Fruit fly (Drosophila melanogaster) whole organism, pupa: ENCODE data around the gene gry.

Experiments used
- CG10348 ChIP-seq: fragments of 200-800 bp; sonication (Bioruptor generic); IDR thresholded peaks from 2 replicates; pipeline ENCODE4 v1.3.6; 2022; ENCODE audit warnings: missing biosample characterization, missing genetic modification characterization
- CG12605 ChIP-seq: fragments of 200-800 bp; sonication (Bioruptor generic); IDR thresholded peaks from 2 replicates; pipeline ENCODE4 v1.3.6; 2022; ENCODE audit warnings: missing biosample characterization, missing genetic modification characterization
- CG13204 ChIP-seq: fragments of 200-800 bp; sonication (Bioruptor generic); optimal IDR thresholded peaks from 2 replicates; lab custom pipeline; 2018; ENCODE audit warnings: missing biosample characterization, mild to moderate bottlenecking, missing genetic modification characterization, moderate library complexity
- CG14655 ChIP-seq: fragments of 200-800 bp; sonication (Bioruptor generic); optimal IDR thresholded peaks from 3 replicates; lab custom pipeline; 2017; ENCODE audit warnings: mild to moderate bottlenecking, missing biosample characterization, missing genetic modification reagents, missing genetic modification characterization
- CG15710 ChIP-seq: fragments of 200-800 bp; sonication (Bioruptor generic); optimal IDR thresholded peaks from 2 replicates; lab custom pipeline; 2018; ENCODE audit warnings: missing biosample characterization, mild to moderate bottlenecking, missing genetic modification characterization, moderate library complexity
- CG17806 ChIP-seq: fragments of 200-800 bp; sonication (Bioruptor generic); optimal IDR thresholded peaks from 2 replicates; lab custom pipeline; 2018; ENCODE audit warnings: missing biosample characterization, mild to moderate bottlenecking, missing genetic modification characterization, moderate library complexity
- CG32121 ChIP-seq: fragments of 200-800 bp; sonication (Bioruptor generic); IDR thresholded peaks from 2 replicates; pipeline ENCODE4 v1.3.6; 2022; ENCODE audit warnings: missing biosample characterization, missing genetic modification characterization
- CG34367 ChIP-seq: fragments of 200-800 bp; sonication (Bioruptor generic); optimal IDR thresholded peaks from 2 replicates; lab custom pipeline; 2018; ENCODE audit warnings: missing biosample characterization, mild to moderate bottlenecking, missing genetic modification characterization
- CG4496 ChIP-seq: fragments of 200-800 bp; sonication (Bioruptor generic); IDR thresholded peaks from 3 replicates; pipeline ENCODE4 v1.3.6; 2022; ENCODE audit warnings: missing biosample characterization, missing genetic modification characterization
- CG8159 ChIP-seq: fragments of 200-800 bp; sonication (Bioruptor generic); optimal IDR thresholded peaks from 3 replicates; lab custom pipeline; 2018; ENCODE audit warnings: missing biosample characterization, mild to moderate bottlenecking, missing genetic modification characterization, moderate library complexity
- CG8301 ChIP-seq: fragments of 200-800 bp; sonication (Bioruptor generic); optimal IDR thresholded peaks from 2 replicates; lab custom pipeline; 2018; ENCODE audit warnings: missing biosample characterization, mild to moderate bottlenecking, missing genetic modification characterization
- CG9948 ChIP-seq: fragments of 200-800 bp; sonication (Bioruptor generic); optimal IDR thresholded peaks from 2 replicates; lab custom pipeline; 2018; ENCODE audit warnings: missing biosample characterization, mild to moderate bottlenecking, missing genetic modification characterization, moderate library complexity
- D1 ChIP-seq: fragments of 200-800 bp; sonication (Bioruptor generic); optimal IDR thresholded peaks from 2 replicates; lab custom pipeline; 2018; ENCODE audit warnings: missing biosample characterization, mild to moderate bottlenecking, missing genetic modification characterization, moderate library complexity
- EcR ChIP-seq: fragments of 200-800 bp; sonication (Bioruptor generic); optimal IDR thresholded peaks from 3 replicates; lab custom pipeline; 2019; ENCODE audit warnings: missing biosample characterization, missing genetic modification characterization, mild to moderate bottlenecking, moderate library complexity, missing genetic modification reagents
- Ets98B ChIP-seq: fragments of 200-800 bp; sonication (Bioruptor generic); IDR thresholded peaks from 2 replicates; pipeline ENCODE4 v1.3.6; 2022; ENCODE audit warnings: missing biosample characterization, missing genetic modification characterization
- Pif1A ChIP-seq: fragments of 200-800 bp; sonication (Bioruptor generic); optimal IDR thresholded peaks from 3 replicates; lab custom pipeline; 2016; ENCODE audit warnings: missing biosample characterization, missing genetic modification characterization
- Pif1B ChIP-seq: fragments of 200-800 bp; sonication (Bioruptor generic); optimal IDR thresholded peaks from 3 replicates; lab custom pipeline; 2016; ENCODE audit warnings: missing biosample characterization, missing genetic modification characterization
- Snoo ChIP-seq: fragments of 200-800 bp; sonication (Bioruptor generic); optimal IDR thresholded peaks from 3 replicates; lab custom pipeline; 2017; ENCODE audit warnings: missing biosample characterization, mild to moderate bottlenecking, missing genetic modification characterization, inconsistent platforms
- fd96Ca ChIP-seq: fragments of 200-800 bp; sonication (Bioruptor generic); IDR thresholded peaks from 3 replicates; pipeline ENCODE4 v1.3.6; 2022; ENCODE audit warnings: missing biosample characterization, missing genetic modification characterization
- gl ChIP-seq: fragments of 200-800 bp; sonication (Bioruptor generic); optimal IDR thresholded peaks from 2 replicates; lab custom pipeline; 2018; ENCODE audit warnings: missing biosample characterization, mild to moderate bottlenecking, missing genetic modification characterization
- rn ChIP-seq: fragments of 200-800 bp; sonication (Bioruptor generic); IDR thresholded peaks from 2 replicates; pipeline ENCODE4 v1.3.6; 2022; ENCODE audit warnings: missing biosample characterization, missing genetic modification characterization

The gry gene

DNA sequence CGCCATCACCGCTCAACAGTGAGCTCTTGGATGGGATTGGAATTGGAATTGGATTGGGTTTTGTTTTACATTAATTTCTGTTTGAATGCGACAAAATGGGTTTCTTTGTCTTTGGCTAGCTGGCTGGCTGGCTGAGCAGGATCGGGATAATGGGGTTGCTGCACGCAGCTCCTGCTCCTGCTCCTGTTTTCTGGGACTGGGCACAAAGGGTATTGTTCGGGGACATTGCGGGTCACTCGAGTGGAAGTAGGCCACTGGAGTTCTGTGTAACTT, 42.4 kb downstream of the gry start:
- TF ChIP-seq EcR (peak; percentile 97), fd96Ca (GFP tag; lab: Robert Waterston, UW) (no peak)

DNA sequence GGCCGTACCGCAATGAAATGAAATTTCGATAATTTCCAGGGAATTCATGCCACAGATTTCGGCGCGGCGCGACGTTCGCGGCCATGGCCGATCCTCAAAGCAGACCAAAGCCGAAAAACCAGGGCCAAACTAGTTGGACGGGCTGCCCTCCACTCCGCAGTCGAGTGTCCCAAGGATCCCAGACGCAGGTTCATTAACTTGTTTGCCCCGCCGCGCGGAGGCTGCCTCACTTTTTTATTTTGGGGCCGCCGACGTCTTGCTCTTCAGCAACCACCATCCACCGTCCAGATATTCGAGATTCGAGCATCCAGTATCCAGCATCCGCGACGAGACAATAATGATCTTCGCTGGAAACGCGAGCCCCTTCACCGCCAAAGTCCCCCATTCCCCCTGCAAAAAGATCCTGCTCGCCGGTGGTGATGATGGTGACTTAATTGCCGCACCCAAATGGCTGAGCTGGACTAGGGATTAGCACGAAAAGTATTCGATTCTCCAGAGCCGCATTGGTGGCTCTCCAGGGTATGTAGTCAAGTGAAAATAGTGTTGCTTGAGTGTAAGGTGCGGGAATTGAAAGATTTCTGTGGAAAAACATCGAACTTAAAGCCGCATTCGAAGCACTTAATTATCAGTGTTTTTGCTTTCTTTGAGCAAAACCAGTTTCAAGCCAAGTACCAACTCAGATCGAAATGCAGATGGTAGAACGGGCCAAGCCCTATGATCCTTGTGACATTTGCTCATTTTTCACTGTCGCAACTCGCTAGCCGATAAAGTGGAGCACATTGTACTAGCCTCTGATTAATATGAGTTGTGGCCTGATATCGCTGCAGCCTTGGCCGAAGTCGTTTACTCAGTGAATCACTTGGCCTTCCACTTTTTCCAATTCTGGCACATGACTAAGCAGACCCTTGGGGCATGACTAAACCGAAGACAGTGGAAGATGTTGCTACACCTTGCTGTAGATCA, 43.5 kb downstream of the gry start:
- TF ChIP-seq CG17806 (tag; lab: Kevin White, UChicago), result no peak
- no peak for TF ChIP-seq CG8301 (tag; lab: Kevin White, UChicago)
- TF ChIP-seq Snoo (tag; lab: Kevin White, UChicago), result peak; percentile 83
- peak; percentile 10 for TF ChIP-seq Pif1A
- TF ChIP-seq fd96Ca (GFP tag; lab: Robert Waterston, UW), result 0 out of 3 replicates have a peak, but pooled peaks have one; percentile 25
- peak; percentile 24 for TF ChIP-seq CG15710 (tag; lab: Kevin White, UChicago)
- TF ChIP-seq CG9948 (tag; lab: Kevin White, UChicago), result no peak
- TF ChIP-seq CG4496 (GFP tag; lab: Robert Waterston, UW), result no peak
- TF ChIP-seq CG12605 (GFP tag; lab: Robert Waterston, UW), result no peak
- TF ChIP-seq CG34367 (tag; lab: Kevin White, UChicago), result peak; percentile 8
- peak; percentile 4 for TF ChIP-seq CG14655
- no peak for TF ChIP-seq rn (GFP tag; lab: Robert Waterston, UW)
- no peak for TF ChIP-seq gl (tag; lab: Kevin White, UChicago)
- no peak for TF ChIP-seq CG10348
- TF ChIP-seq CG8159 (tag; lab: Kevin White, UChicago), result peak; percentile 6
- peak; percentile 94 for TF ChIP-seq EcR
- 0 out of 2 replicates have a peak, but pooled peaks have one; percentile 12 for TF ChIP-seq CG32121
- peak; percentile 53 for TF ChIP-seq CG13204
- TF ChIP-seq Ets98B (GFP tag; lab: Robert Waterston, UW), result no peak
- TF ChIP-seq Pif1B (GFP tag; lab: Kevin White, UChicago), result peak; percentile 9
- no peak for TF ChIP-seq D1 (tag; lab: Kevin White, UChicago)

DNA sequence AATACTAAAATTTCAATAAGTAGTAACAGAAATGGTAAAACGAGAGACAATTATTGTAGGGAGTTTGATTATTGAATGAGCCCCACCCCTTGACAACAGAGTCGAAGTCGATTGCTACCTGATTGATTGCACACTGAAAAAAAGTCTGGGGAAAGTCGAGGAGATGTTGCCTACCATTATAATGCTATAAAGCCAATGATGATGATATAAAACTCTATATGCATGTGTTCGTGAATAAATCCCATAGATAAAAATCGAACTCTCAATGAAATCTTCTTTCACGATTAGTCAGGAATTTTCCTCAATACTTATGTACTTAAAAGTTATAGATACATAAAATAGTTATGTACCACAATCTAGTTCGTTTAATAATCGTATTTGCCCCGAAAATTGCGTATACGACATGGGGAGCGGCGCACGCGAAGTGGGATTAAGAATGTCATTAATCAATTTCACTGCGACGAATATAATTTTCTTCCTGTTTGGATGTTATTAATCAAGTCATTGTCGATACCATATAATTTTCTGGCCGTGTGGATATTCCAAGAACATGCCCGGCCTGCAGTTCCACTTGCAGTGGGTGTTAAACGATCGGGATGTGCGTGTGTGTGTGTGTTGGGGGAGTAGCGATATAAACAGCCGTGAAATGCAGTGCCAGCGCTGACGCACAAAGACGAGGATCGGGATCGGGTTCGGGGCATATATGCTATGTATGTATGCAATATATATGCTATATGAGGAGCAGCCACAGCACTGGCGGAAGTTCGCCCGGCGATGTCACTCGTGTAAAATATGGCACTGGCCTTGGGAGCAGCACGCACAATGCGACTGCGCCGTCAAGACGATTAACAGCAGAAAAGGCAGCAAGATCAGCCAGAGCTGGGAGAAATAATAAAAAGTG, 45.6 kb downstream of the gry start, which contains the start of gene CG12078:
TSS of gene CG12078 (minus strand) at position 51 of the 901 bp plus-strand sequence.
- TF ChIP-seq EcR (peak; percentile 93), CG8159 (tag; lab: Kevin White, UChicago) (peak; percentile 16), CG9948 (tag; lab: Kevin White, UChicago) (peak; percentile 23), CG14655 (no peak), Pif1A (peak; percentile 7)
- TF ChIP-seq, all 21 proteins: peak for 4

DNA sequence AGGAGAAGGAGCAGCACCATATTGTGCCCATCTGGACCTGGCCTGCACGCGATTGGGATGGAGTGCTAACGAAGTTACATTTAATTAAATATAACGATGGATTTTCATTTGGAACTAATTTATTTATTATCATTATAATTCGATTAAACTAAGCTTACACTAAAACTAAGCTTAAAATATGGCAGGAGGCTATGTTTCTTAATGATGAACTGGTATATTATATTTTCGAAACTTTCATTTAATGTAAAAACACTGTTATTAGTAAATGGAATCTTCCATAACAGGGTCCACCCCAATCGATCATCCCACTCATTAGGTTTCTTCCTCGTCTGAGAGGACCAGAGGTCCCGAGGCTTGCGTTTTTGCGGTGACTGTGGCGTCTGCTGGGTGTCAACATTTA, 46.3 kb downstream of the gry start:
- no peak for TF ChIP-seq EcR
- peak; percentile 92 for TF ChIP-seq CG34367 (tag; lab: Kevin White, UChicago)
- no peak for TF ChIP-seq Ets98B (GFP tag; lab: Robert Waterston, UW)
- no peak for TF ChIP-seq CG32121
- TF ChIP-seq fd96Ca (GFP tag; lab: Robert Waterston, UW), result no peak
- peak; percentile 88 for TF ChIP-seq CG17806 (tag; lab: Kevin White, UChicago)
- TF ChIP-seq CG14655, result peak; percentile 72
- TF ChIP-seq CG10348, result no peak
- TF ChIP-seq Pif1A, result peak; percentile 79
- TF ChIP-seq D1 (tag; lab: Kevin White, UChicago), result peak; percentile 81
- peak; percentile 42; the same call in 1 of the 2 replicates for TF ChIP-seq CG12605 (GFP tag; lab: Robert Waterston, UW)
- peak; percentile 82 for TF ChIP-seq CG9948 (tag; lab: Kevin White, UChicago)
- TF ChIP-seq CG8159 (tag; lab: Kevin White, UChicago), result peak; percentile 100
- peak; percentile 55 for TF ChIP-seq CG8301 (tag; lab: Kevin White, UChicago)
- peak; percentile 90 for TF ChIP-seq Snoo (tag; lab: Kevin White, UChicago)
- TF ChIP-seq CG13204, result peak; percentile 85
- peak; percentile 95 for TF ChIP-seq CG15710 (tag; lab: Kevin White, UChicago)
- peak; percentile 84 for TF ChIP-seq Pif1B (GFP tag; lab: Kevin White, UChicago)
- peak; percentile 65 for TF ChIP-seq gl (tag; lab: Kevin White, UChicago)
- no peak for TF ChIP-seq rn (GFP tag; lab: Robert Waterston, UW)
- TF ChIP-seq CG4496 (GFP tag; lab: Robert Waterston, UW), result peak; percentile 57; the same call in 2 of the 3 replicates

DNA sequence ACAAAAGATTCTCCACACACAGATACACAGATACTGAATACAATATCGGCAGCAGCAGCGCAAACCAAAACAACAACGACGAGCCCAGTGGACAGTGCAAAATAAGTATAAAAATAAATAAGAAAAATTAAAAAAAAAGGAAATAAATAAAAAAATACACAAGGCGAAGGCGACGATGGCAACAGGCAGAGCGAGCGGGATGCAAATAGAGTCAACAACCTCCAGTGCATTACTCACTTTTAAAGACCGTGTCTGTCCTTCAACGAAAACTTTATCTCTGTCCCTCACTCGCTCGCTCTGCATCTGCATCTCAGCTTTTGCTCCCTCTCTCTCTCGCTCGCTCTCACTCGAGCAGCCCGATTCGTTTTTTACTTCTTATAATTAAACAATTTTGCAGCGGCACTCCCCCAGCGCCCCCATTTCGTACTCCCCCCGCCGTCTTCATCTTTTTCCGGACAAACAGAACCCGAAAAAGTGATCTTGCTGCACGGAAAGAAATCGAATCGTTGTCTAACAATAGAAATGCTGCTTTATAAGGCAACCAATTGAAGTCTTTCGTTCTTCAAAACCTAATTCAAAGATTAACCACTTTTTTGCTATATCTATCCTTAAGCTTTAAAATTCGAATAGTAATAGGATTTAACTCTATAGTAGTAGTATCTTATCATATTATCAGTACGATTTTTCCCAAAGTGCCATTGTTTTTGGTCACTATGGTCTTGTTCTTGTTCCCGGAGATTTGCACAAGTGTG, 47.7 kb downstream of the gry start:
- peak; percentile 100 for TF ChIP-seq EcR
- peak; percentile 100 for TF ChIP-seq gl (tag; lab: Kevin White, UChicago)
- peak; percentile 96 for TF ChIP-seq CG9948 (tag; lab: Kevin White, UChicago)
- peak; percentile 99 for TF ChIP-seq CG13204
- 0 out of 2 replicates have a peak, but pooled peaks have one; percentile 27 for TF ChIP-seq CG10348
- TF ChIP-seq D1 (tag; lab: Kevin White, UChicago), result peak; percentile 97
- TF ChIP-seq fd96Ca (GFP tag; lab: Robert Waterston, UW), result peak; percentile 96
- peak; percentile 98 for TF ChIP-seq CG34367 (tag; lab: Kevin White, UChicago)
- TF ChIP-seq Ets98B (GFP tag; lab: Robert Waterston, UW), result peak; percentile 94
- TF ChIP-seq CG12605 (GFP tag; lab: Robert Waterston, UW), result peak; percentile 99
- peak; percentile 99 for TF ChIP-seq Snoo (tag; lab: Kevin White, UChicago)
- TF ChIP-seq Pif1A, result peak; percentile 99
- TF ChIP-seq CG32121, result peak; percentile 92
- TF ChIP-seq CG15710 (tag; lab: Kevin White, UChicago), result peak; percentile 99
- TF ChIP-seq Pif1B (GFP tag; lab: Kevin White, UChicago), result peak; percentile 99
- TF ChIP-seq CG17806 (tag; lab: Kevin White, UChicago), result peak; percentile 98
- TF ChIP-seq CG14655, result peak; percentile 96
- peak; percentile 97 for TF ChIP-seq CG4496 (GFP tag; lab: Robert Waterston, UW)
- peak; percentile 99 for TF ChIP-seq CG8159 (tag; lab: Kevin White, UChicago)
- peak; percentile 91 for TF ChIP-seq rn (GFP tag; lab: Robert Waterston, UW)
- TF ChIP-seq CG8301 (tag; lab: Kevin White, UChicago), result peak; percentile 87
